Fruit fly (Drosophila melanogaster) whole organism, embryonic: Measurements from ENCODE around the gene CG33217.

Source experiments
- BEAF-32 ChIP-seq: fragments of 200-800 bp; sonication (Bioruptor generic); optimal IDR thresholded peaks from 3 replicates; lab custom pipeline; 2017; ENCODE audit warnings: missing biosample characterization, missing genetic modification characterization, mild to moderate bottlenecking, moderate library complexity, missing genetic modification reagents
- CG10321 ChIP-seq: fragments of 200-800 bp; sonication (Bioruptor generic); IDR thresholded peaks from 2 replicates; pipeline ENCODE4 v1.3.6; 2022; ENCODE audit warnings: missing biosample characterization, missing genetic modification characterization
- CG12299 ChIP-seq: fragments of 200-800 bp; sonication (Bioruptor generic); optimal IDR thresholded peaks from 2 replicates; lab custom pipeline; 2018; ENCODE audit warnings: missing biosample characterization, mild to moderate bottlenecking, missing genetic modification characterization
- CG1233 ChIP-seq: fragments of 200-800 bp; sonication (Bioruptor generic); optimal IDR thresholded peaks from 4 replicates; lab custom pipeline; 2018; ENCODE audit warnings: missing biosample characterization, mild to moderate bottlenecking, missing genetic modification characterization
- CG13296 ChIP-seq: fragments of 200-800 bp; sonication (Bioruptor generic); optimal IDR thresholded peaks from 3 replicates; lab custom pipeline; 2018; ENCODE audit warnings: missing biosample characterization, mild to moderate bottlenecking, missing genetic modification characterization
- CG14710 ChIP-seq: fragments of 200-800 bp; sonication (Bioruptor generic); optimal IDR thresholded peaks from 3 replicates; lab custom pipeline; 2019; ENCODE audit warnings: missing biosample characterization, mild to moderate bottlenecking, missing genetic modification characterization, moderate library complexity
- CG15011 ChIP-seq: fragments of 200-800 bp; sonication (Bioruptor generic); optimal IDR thresholded peaks from 3 replicates; lab custom pipeline; 2018; ENCODE audit warnings: missing biosample characterization, mild to moderate bottlenecking, missing genetic modification characterization
- CG15514 ChIP-seq: fragments of 200-800 bp; sonication (Bioruptor generic); optimal IDR thresholded peaks from 3 replicates; lab custom pipeline; 2017; ENCODE audit warnings: missing biosample characterization, missing genetic modification characterization, mild to moderate bottlenecking, moderate library complexity, missing genetic modification reagents
- CG1603 ChIP-seq: fragments of 200-800 bp; sonication (Bioruptor generic); optimal IDR thresholded peaks from 2 replicates; lab custom pipeline; 2019; ENCODE audit warnings: missing biosample characterization, mild to moderate bottlenecking, missing genetic modification characterization, moderate library complexity
- CG17359 ChIP-seq: fragments of 200-800 bp; sonication (Bioruptor generic); optimal IDR thresholded peaks from 3 replicates; lab custom pipeline; 2018; ENCODE audit warnings: missing biosample characterization, mild to moderate bottlenecking, missing genetic modification characterization, moderate library complexity
- CG18262 ChIP-seq: fragments of 200-800 bp; optimal IDR thresholded peaks from 3 replicates; lab custom pipeline; 2019; ENCODE audit warnings: missing biosample characterization, mild to moderate bottlenecking, missing genetic modification characterization, moderate library complexity
- CG18619 ChIP-seq: fragments of 200-800 bp; sonication (Bioruptor generic); optimal IDR thresholded peaks from 3 replicates; lab custom pipeline; 2017; ENCODE audit warnings: missing biosample characterization, mild to moderate bottlenecking, missing genetic modification characterization
- CG2712 ChIP-seq: fragments of 200-800 bp; optimal IDR thresholded peaks from 3 replicates; lab custom pipeline; 2019; ENCODE audit warnings: missing biosample characterization, mild to moderate bottlenecking, missing genetic modification characterization, moderate library complexity
- CG30403 ChIP-seq: fragments of 200-800 bp; sonication (Bioruptor generic); optimal IDR thresholded peaks from 3 replicates; lab custom pipeline; 2016; ENCODE audit warnings: missing biosample characterization, missing genetic modification characterization
- CG3281 ChIP-seq: fragments of 200-800 bp; sonication (Bioruptor generic); optimal IDR thresholded peaks from 3 replicates; lab custom pipeline; 2017; ENCODE audit warnings: missing biosample characterization, mild to moderate bottlenecking, missing genetic modification characterization
- CG5953 ChIP-seq: fragments of 200-800 bp; sonication (Bioruptor generic); IDR thresholded peaks from 2 replicates; pipeline ENCODE4 v1.3.6; 2022; ENCODE audit warnings: missing biosample characterization, missing genetic modification characterization
- CG6813 ChIP-seq: fragments of 200-800 bp; sonication (Bioruptor generic); optimal IDR thresholded peaks from 2 replicates; lab custom pipeline; 2017; ENCODE audit warnings: missing biosample characterization, missing genetic modification characterization, mild to moderate bottlenecking, moderate library complexity, missing genetic modification reagents
- CG8359 ChIP-seq: fragments of 200-800 bp; sonication (Bioruptor generic); optimal IDR thresholded peaks from 2 replicates; lab custom pipeline; 2017; ENCODE audit warnings: missing biosample characterization, mild to moderate bottlenecking, missing genetic modification characterization, borderline replicate concordance
- CG8388 ChIP-seq: fragments of 200-800 bp; sonication (Bioruptor generic); optimal IDR thresholded peaks from 2 replicates; lab custom pipeline; 2019; ENCODE audit warnings: missing biosample characterization, mild to moderate bottlenecking, missing genetic modification characterization, moderate library complexity
- CG8944 ChIP-seq: fragments of 200-800 bp; sonication (Bioruptor generic); optimal IDR thresholded peaks from 3 replicates; lab custom pipeline; 2016; ENCODE audit warnings: missing biosample characterization, missing genetic modification characterization
- CG9876 ChIP-seq: fragments of 200-800 bp; sonication (Bioruptor generic); optimal IDR thresholded peaks from 2 replicates; lab custom pipeline; 2016; ENCODE audit warnings: missing biosample characterization, missing genetic modification characterization
- Camta ChIP-seq: fragments of 200-800 bp; sonication (Bioruptor generic); optimal IDR thresholded peaks from 2 replicates; lab custom pipeline; 2016; ENCODE audit warnings: missing biosample characterization, missing genetic modification characterization
- Lhr ChIP-seq: fragments of 200-800 bp; sonication (Bioruptor generic); optimal IDR thresholded peaks from 3 replicates; lab custom pipeline; 2017; ENCODE audit warnings: mild to moderate bottlenecking, missing biosample characterization, missing genetic modification reagents, missing genetic modification characterization
- MESR4 ChIP-seq: fragments of 200-800 bp; sonication (Bioruptor generic); optimal IDR thresholded peaks from 2 replicates; lab custom pipeline; 2018; ENCODE audit warnings: missing biosample characterization, mild to moderate bottlenecking, missing genetic modification characterization, moderate library complexity
- Meics ChIP-seq: fragments of 200-800 bp; sonication (Bioruptor generic); optimal IDR thresholded peaks from 2 replicates; lab custom pipeline; 2017; ENCODE audit warnings: missing biosample characterization, mild to moderate bottlenecking, missing genetic modification characterization
- Mes4 ChIP-seq: fragments of 200-800 bp; sonication (Bioruptor generic); optimal IDR thresholded peaks from 2 replicates; lab custom pipeline; 2016; ENCODE audit warnings: missing biosample characterization, missing genetic modification characterization
- NfI ChIP-seq: fragments of 200-800 bp; sonication (Bioruptor generic); optimal IDR thresholded peaks from 3 replicates; lab custom pipeline; 2018; ENCODE audit warnings: missing biosample characterization, mild to moderate bottlenecking, missing genetic modification characterization, moderate library complexity
- Tbp ChIP-seq: fragments of >200 bp; optimal IDR thresholded peaks from 2 replicates; lab custom pipeline; 2018; ENCODE audit warnings: missing biosample characterization, missing genetic modification characterization
- Xbp1 ChIP-seq: fragments of 200-800 bp; sonication (Bioruptor generic); optimal IDR thresholded peaks from 3 replicates; lab custom pipeline; 2016; ENCODE audit warnings: missing biosample characterization, mild to moderate bottlenecking, missing genetic modification characterization
- Xrp1 ChIP-seq: fragments of 200-800 bp; sonication (Bioruptor generic); IDR thresholded peaks from 2 replicates; pipeline ENCODE4 v1.3.6; 2022; ENCODE audit warnings: missing biosample characterization, missing genetic modification characterization
- br ChIP-seq: fragments of >200 bp; optimal IDR thresholded peaks from 2 replicates; lab custom pipeline; 2017
- caup ChIP-seq: fragments of 200-800 bp; sonication (Bioruptor generic); optimal IDR thresholded peaks from 3 replicates; lab custom pipeline; 2017; ENCODE audit warnings: missing biosample characterization, mild to moderate bottlenecking, missing genetic modification characterization, moderate library complexity; ENCODE audit not compliant: severe bottlenecking
- da ChIP-seq: fragments of 200-800 bp; sonication (Bioruptor generic); optimal IDR thresholded peaks from 2 replicates; lab custom pipeline; 2016; ENCODE audit warnings: missing biosample characterization, missing genetic modification characterization
- disco-r ChIP-seq: fragments of 200-800 bp; sonication (Bioruptor generic); optimal IDR thresholded peaks from 2 replicates; lab custom pipeline; 2016; ENCODE audit warnings: missing biosample characterization, missing genetic modification characterization
- dm ChIP-seq: fragments of 200-800 bp; sonication (Bioruptor generic); optimal IDR thresholded peaks from 3 replicates; lab custom pipeline; 2016; ENCODE audit warnings: missing biosample characterization, missing genetic modification characterization
- ems ChIP-seq: fragments of 200-800 bp; sonication (Bioruptor generic); optimal IDR thresholded peaks from 3 replicates; lab custom pipeline; 2016; ENCODE audit warnings: missing biosample characterization, missing genetic modification characterization
- fd102C ChIP-seq: fragments of 200-800 bp; sonication (Bioruptor generic); optimal IDR thresholded peaks from 2 replicates; lab custom pipeline; 2018; ENCODE audit warnings: missing biosample characterization, mild to moderate bottlenecking, missing genetic modification characterization, moderate library complexity
- hkb ChIP-seq, 2 experiments: fragments of 200-800 bp in 1 of 2; fragments of >200 bp in 1 of 2; sonication (Bioruptor generic) in 1 of 2; IDR thresholded peaks in 1 of 2; optimal IDR thresholded peaks in 1 of 2; 2 replicates each; pipeline versions ENCODE4 v1.3.6 to Lab custom; 2017 to 2022; ENCODE audit warnings: missing biosample characterization in 1 of 2, missing genetic modification characterization in 1 of 2
- kni ChIP-seq: fragments of 200-800 bp; sonication (Bioruptor generic); optimal IDR thresholded peaks from 3 replicates; lab custom pipeline; 2017; ENCODE audit warnings: mild to moderate bottlenecking, missing biosample characterization, missing genetic modification reagents, missing genetic modification characterization
- maf-S ChIP-seq: fragments of 200-800 bp; sonication (Bioruptor generic); optimal IDR thresholded peaks from 2 replicates; lab custom pipeline; 2016; ENCODE audit warnings: missing biosample characterization, missing genetic modification characterization
- mam ChIP-seq: fragments of 200-800 bp; sonication (Bioruptor generic); optimal IDR thresholded peaks from 3 replicates; lab custom pipeline; 2016; ENCODE audit warnings: missing biosample characterization, missing genetic modification characterization
- nerfin-2 ChIP-seq: fragments of 200-800 bp; sonication (Bioruptor generic); IDR thresholded peaks from 2 replicates; pipeline ENCODE4 v1.3.6; 2022; ENCODE audit warnings: missing biosample characterization, missing genetic modification characterization; ENCODE audit not compliant: partially characterized antibody
- onecut ChIP-seq: fragments of 200-800 bp; sonication (Bioruptor generic); IDR thresholded peaks from 2 replicates; pipeline ENCODE4 v1.3.6; 2022; ENCODE audit warnings: missing biosample characterization, missing genetic modification characterization
- peb ChIP-seq: fragments of 200-800 bp; sonication (Bioruptor generic); IDR thresholded peaks from 2 replicates; pipeline ENCODE4 v1.3.6; 2022; ENCODE audit warnings: missing biosample characterization, missing genetic modification characterization
- phol ChIP-seq: fragments of 200-800 bp; sonication (Bioruptor generic); optimal IDR thresholded peaks from 3 replicates; lab custom pipeline; 2018; ENCODE audit warnings: missing biosample characterization, mild to moderate bottlenecking, missing genetic modification characterization, moderate library complexity
- row ChIP-seq: fragments of 200-800 bp; sonication (Bioruptor generic); IDR thresholded peaks from 3 replicates; pipeline ENCODE4 v1.3.6; 2022; ENCODE audit warnings: missing biosample characterization, missing genetic modification characterization
- schlank ChIP-seq: fragments of 200-800 bp; sonication (Bioruptor generic); optimal IDR thresholded peaks from 2 replicates; lab custom pipeline; 2018; ENCODE audit warnings: missing biosample characterization, mild to moderate bottlenecking, missing genetic modification characterization
- scrt ChIP-seq: fragments of 200-800 bp; sonication (Bioruptor generic); optimal IDR thresholded peaks from 2 replicates; lab custom pipeline; 2018; ENCODE audit warnings: missing biosample characterization, mild to moderate bottlenecking, missing genetic modification characterization, moderate library complexity
- sug ChIP-seq: fragments of 200-800 bp; optimal IDR thresholded peaks from 2 replicates; lab custom pipeline; 2019; ENCODE audit warnings: missing biosample characterization, mild to moderate bottlenecking, missing genetic modification characterization, moderate library complexity
- z ChIP-seq: fragments of 200-800 bp; sonication (Bioruptor generic); IDR thresholded peaks from 3 replicates; pipeline ENCODE4 v1.3.6; 2022; ENCODE audit warnings: missing biosample characterization, missing genetic modification characterization

CG33217 gene

DNA sequence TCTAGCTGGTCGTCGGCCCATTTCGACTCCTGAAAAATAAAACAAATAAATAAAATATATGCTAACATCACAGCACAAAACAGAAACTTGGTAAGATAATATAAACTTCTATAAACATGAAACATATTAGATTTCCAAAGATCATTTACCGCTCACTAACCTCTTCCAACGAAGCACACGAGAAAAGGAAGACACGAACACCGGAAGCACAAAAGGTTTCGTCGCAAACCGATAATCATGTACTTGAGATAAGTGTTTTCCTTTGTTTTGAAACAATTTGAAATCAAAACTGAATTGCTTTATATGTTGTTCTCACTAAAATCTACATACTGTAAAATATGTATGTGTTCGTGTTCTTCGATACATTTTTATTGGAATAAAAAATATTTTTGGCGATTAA is 30.5 kb upstream of the CG33217 start, which contains the start of gene RpL10 (continued):
- TF ChIP-seq CG8944 (GFP tag; lab: Kevin White, UChicago), result peak; percentile 19
- peak; percentile 59 for TF ChIP-seq caup (GFP tag; lab: Kevin White, UChicago)
- no peak for TF ChIP-seq hkb (optimal IDR thresholded peaks at IDR 0.05; lab: Kevin White, UChicago)
- TF ChIP-seq hkb (GFP tag; IDR thresholded peaks at IDR 0.05; lab: Robert Waterston, UW), result peak; percentile 34
- TF ChIP-seq CG13296, result peak; percentile 30
- peak; percentile 72 for TF ChIP-seq phol (tag; lab: Kevin White, UChicago)
- peak; percentile 75 for TF ChIP-seq NfI (GFP tag; lab: Kevin White, UChicago)
- peak; percentile 32 for TF ChIP-seq CG8359 (GFP tag; lab: Kevin White, UChicago)
- TF ChIP-seq Camta (GFP tag; lab: Kevin White, UChicago), result peak; percentile 36
- peak; percentile 6 for TF ChIP-seq fd102C (GFP tag; lab: Kevin White, UChicago)
- TF ChIP-seq Xrp1 (GFP tag; lab: Robert Waterston, UW), result no peak
- peak; percentile 40 for TF ChIP-seq mam
- TF ChIP-seq nerfin-2 (GFP tag; lab: Robert Waterston, UW), result no peak
- peak; percentile 54 for TF ChIP-seq Lhr (GFP tag; lab: Kevin White, UChicago)
- peak; percentile 58 for TF ChIP-seq CG14710 (tag; lab: Kevin White, UChicago)
- no peak for TF ChIP-seq ems (GFP tag; lab: Kevin White, UChicago)
- peak; percentile 40 for TF ChIP-seq CG9876 (GFP tag; lab: Kevin White, UChicago)
- peak; percentile 81 for TF ChIP-seq row
- peak; percentile 43 for TF ChIP-seq CG3281
- TF ChIP-seq CG6813 (GFP tag; lab: Kevin White, UChicago), result peak; percentile 3
- TF ChIP-seq CG10321, result peak; percentile 24; the same call in 1 of the 2 replicates
- TF ChIP-seq MESR4 (GFP tag; lab: Kevin White, UChicago), result peak; percentile 87
- TF ChIP-seq CG2712, result peak; percentile 51
- no peak for TF ChIP-seq Tbp
- TF ChIP-seq CG15011, result no peak
- TF ChIP-seq Meics, result peak; percentile 56
- peak; percentile 44 for TF ChIP-seq CG17359 (tag; lab: Kevin White, UChicago)
- peak; percentile 61 for TF ChIP-seq CG15514
- TF ChIP-seq CG18619 (GFP tag; lab: Kevin White, UChicago), result peak; percentile 33
- TF ChIP-seq z (GFP tag; lab: Robert Waterston, UW), result no peak
- peak; percentile 73 for TF ChIP-seq dm (GFP tag; lab: Kevin White, UChicago)
- TF ChIP-seq peb (GFP tag; lab: Robert Waterston, UW), result no peak
- TF ChIP-seq br, result no peak
- peak; percentile 29 for TF ChIP-seq BEAF-32
- TF ChIP-seq sug, result peak; percentile 50
- TF ChIP-seq scrt, result peak; percentile 21
- TF ChIP-seq onecut (GFP tag; lab: Robert Waterston, UW), result peak; percentile 58
- TF ChIP-seq CG1603 (tag; lab: Kevin White, UChicago), result peak; percentile 100
- TF ChIP-seq CG30403 (GFP tag; lab: Kevin White, UChicago), result peak; percentile 12
- TF ChIP-seq CG1233 (GFP tag; lab: Kevin White, UChicago), result peak; percentile 51
- TF ChIP-seq da (GFP tag; lab: Kevin White, UChicago), result no peak
- TF ChIP-seq CG5953, result no peak
- peak; percentile 24 for TF ChIP-seq Mes4
- peak; percentile 24 for TF ChIP-seq maf-S
- peak; percentile 43 for TF ChIP-seq CG18262 (tag; lab: Kevin White, UChicago)
- TF ChIP-seq Xbp1 (GFP tag; lab: Kevin White, UChicago), result peak; percentile 58
- TF ChIP-seq schlank, result peak; percentile 22
- TF ChIP-seq CG8388 (GFP tag; lab: Kevin White, UChicago), result peak; percentile 56
- peak; percentile 39 for TF ChIP-seq CG12299 (tag; lab: Kevin White, UChicago)
- peak; percentile 16 for TF ChIP-seq disco-r (GFP tag; lab: Kevin White, UChicago)
- TF ChIP-seq kni (GFP tag; lab: Kevin White, UChicago), result no peak
